Worm (Caenorhabditis elegans): ENCODE measurements around the gene F59A6.12.

F59A6.12 gene

DNA sequence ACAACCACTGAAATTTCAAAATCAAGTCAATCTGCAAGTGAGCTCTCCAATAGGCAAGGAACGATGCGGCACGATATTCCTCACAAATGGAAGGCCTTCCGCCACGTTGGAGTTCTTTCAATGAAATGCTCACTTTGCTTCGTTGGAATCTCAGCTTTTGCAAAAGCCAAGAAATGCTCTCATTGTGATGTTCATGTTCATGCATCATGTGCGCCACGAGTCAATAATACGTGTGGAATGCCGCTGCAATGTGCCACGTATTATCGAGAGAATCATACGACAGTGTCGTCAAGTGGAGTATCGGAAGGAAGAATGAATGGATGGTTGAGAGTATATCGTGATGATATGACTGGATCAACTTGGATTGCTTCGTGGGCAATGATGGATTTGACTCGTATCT lies 10.0 kb downstream of the F59A6.12 start:
- no peak for TF ChIP-seq unc-98 (GFP tag; IDR thresholded peaks at IDR 0.05)
- TF ChIP-seq efl-1 (optimal IDR thresholded peaks at IDR 0.05) = no peak
- peak in 1 of 2 experiments; percentile 94 for TF ChIP-seq efl-1 (GFP tag; optimal IDR thresholded peaks at IDR 0.05 in 1 of 2)
- no peak for TF ChIP-seq fkh-4 (tag; optimal IDR thresholded peaks at IDR 0.05; ENCODE audit: borderline replicate concordance)
- TF ChIP-seq nhr-28 (tag; optimal IDR thresholded peaks at IDR 0.05) = no peak

ce11 chrII:4999122-4999521 lies 12.8 kb downstream of the F59A6.12 start, which contains the start of gene citk-2:
Gene citk-2, plus strand, starts transcription at chrII:4999520.
- TF ChIP-seq C04F5.9 (tag; optimal IDR thresholded peaks at IDR 0.05) (peak; percentile 80), egl-13 (tag; optimal IDR thresholded peaks at IDR 0.05) (peak; percentile 85), sup-37 (GFP tag; optimal IDR thresholded peaks at IDR 0.05) (peak; percentile 52), lin-39 (tag; optimal IDR thresholded peaks at IDR 0.05) (peak; percentile 90), ztf-4 (tag; optimal IDR thresholded peaks at IDR 0.05) (peak; percentile 90), unc-30 (tag; optimal IDR thresholded peaks at IDR 0.05) (no peak), lin-15B (tag; optimal IDR thresholded peaks at IDR 0.05) (peak; percentile 77), fkh-8 (tag; optimal IDR thresholded peaks at IDR 0.05) (peak; percentile 66), pag-3 (tag; optimal IDR thresholded peaks at IDR 0.05; ENCODE audit: borderline replicate concordance, insufficient read depth) (no peak), pqm-1 (tag; optimal IDR thresholded peaks at IDR 0.05) (no peak), ztf-11 (tag; optimal IDR thresholded peaks at IDR 0.05) (peak in 1 of 2 experiments; percentile 78), nhr-19 (GFP tag; conservative IDR thresholded peaks at IDR 0.05) (peak; percentile 93), swsn-7 (tag; optimal IDR thresholded peaks at IDR 0.05) (peak; percentile 95), elt-3 (tag; optimal IDR thresholded peaks at IDR 0.05) (peak in 2 of 6 experiments; percentile 76 to 91), snu-23 (GFP tag; optimal IDR thresholded peaks at IDR 0.05) (peak; percentile 96), hpl-2 (GFP tag; optimal IDR thresholded peaks at IDR 0.05) (no peak), ceh-63 (GFP tag; optimal IDR thresholded peaks at IDR 0.05) (no peak), mef-2 (tag; optimal IDR thresholded peaks at IDR 0.05) (no peak), ceh-88 (GFP tag; IDR thresholded peaks at IDR 0.05) (peak; percentile 63), grh-1 (GFP tag; IDR thresholded peaks at IDR 0.05) (peak; percentile 95), jun-1 (tag; optimal IDR thresholded peaks at IDR 0.05) (peak; percentile 89), elt-2 (tag; optimal IDR thresholded peaks at IDR 0.05) (peak; percentile 99), unc-130 (tag; optimal IDR thresholded peaks at IDR 0.05) (peak; percentile 59), ceh-82 (tag; optimal IDR thresholded peaks at IDR 0.05) (peak; percentile 74 to 90 (median 88)), zip-4 (GFP tag; optimal IDR thresholded peaks at IDR 0.05) (peak; percentile 73), unc-86 (tag; optimal IDR thresholded peaks at IDR 0.05) (peak; percentile 92), lin-13 (GFP tag; optimal IDR thresholded peaks at IDR 0.05) (peak; percentile 79), egl-27 (tag; optimal IDR thresholded peaks at IDR 0.05) (peak in 1 of 2 experiments; percentile 1), zag-1 (tag; optimal IDR thresholded peaks at IDR 0.05) (peak; percentile 37), sox-4 (tag; optimal IDR thresholded peaks at IDR 0.05) (no peak), nhr-77 (tag; optimal IDR thresholded peaks at IDR 0.05) (peak; percentile 61), pax-3 (tag; optimal IDR thresholded peaks at IDR 0.05) (peak; percentile 79), xbp-1 (tag; optimal IDR thresholded peaks at IDR 0.05) (peak; percentile 94), nhr-237 (tag; optimal IDR thresholded peaks at IDR 0.05) (peak; percentile 50), mab-9 (GFP tag; IDR thresholded peaks at IDR 0.05) (peak; percentile 80), aha-1 (tag; optimal IDR thresholded peaks at IDR 0.05) (peak; percentile 50), efl-3 (GFP tag; optimal IDR thresholded peaks at IDR 0.05) (peak; percentile 38), nhr-84 (tag; optimal IDR thresholded peaks at IDR 0.05) (peak; percentile 58), nhr-76 (tag; optimal IDR thresholded peaks at IDR 0.05) (no peak), ceh-8 (GFP tag; optimal IDR thresholded peaks at IDR 0.05) (peak; percentile 88), alr-1 (tag; optimal IDR thresholded peaks at IDR 0.05; ENCODE audit: borderline replicate concordance) (no peak), hlh-4 (tag; optimal IDR thresholded peaks at IDR 0.05) (no peak), F16B12.6 (tag; optimal IDR thresholded peaks at IDR 0.05) (peak; percentile 100), isw-1 (GFP tag; IDR thresholded peaks at IDR 0.05) (peak; percentile 90), ets-5 (GFP tag; IDR thresholded peaks at IDR 0.05) (no peak), dpl-1 (GFP tag; optimal IDR thresholded peaks at IDR 0.05) (peak; percentile 100), lsy-2 (tag; optimal IDR thresholded peaks at IDR 0.05) (peak; percentile 95)

All from whole organism, L1 larva.